Worm (Caenorhabditis elegans) whole organism, late embryonic: ENCODE results near the gene klo-1.

Experiments used
- ahr-1 ChIP-seq: sonication (generic microtip); optimal IDR thresholded peaks from 2 replicates; lab custom pipeline; 2016; ENCODE audit warnings: missing genetic modification characterization, missing compliant biosample characterization
- ceh-14 ChIP-seq: sonication (generic microtip); optimal IDR thresholded peaks from 2 replicates; lab custom pipeline; 2016; ENCODE audit warnings: missing genotype, missing genetic modification characterization, missing compliant biosample characterization
- ceh-24 ChIP-seq: sonication (generic microtip); optimal IDR thresholded peaks from 2 replicates; lab custom pipeline; 2016; ENCODE audit warnings: mild to moderate bottlenecking, missing genetic modification characterization, missing compliant biosample characterization
- ceh-45 ChIP-seq: fragments of 200-800 bp; sonication (Bioruptor generic); IDR thresholded peaks from 2 replicates; pipeline ENCODE4 v1.3.6; 2022; ENCODE audit warnings: missing genetic modification reagents, missing genetic modification characterization, missing compliant biosample characterization
- madf-2 ChIP-seq: sonication (generic microtip); optimal IDR thresholded peaks from 2 replicates; lab custom pipeline; 2017; ENCODE audit warnings: missing genetic modification characterization, missing compliant biosample characterization
- npax-4 ChIP-seq: sonication (generic microtip); optimal IDR thresholded peaks from 2 replicates; lab custom pipeline; 2016; ENCODE audit warnings: missing genetic modification characterization, missing compliant biosample characterization
- pha-4 ChIP-seq: fragments of 150-350 bp; optimal IDR thresholded peaks from 2 replicates; lab custom pipeline; 2018; ENCODE audit warnings: missing biosample characterization, missing genetic modification reagents, missing genetic modification characterization
- tbx-2 ChIP-seq: sonication (generic microtip); optimal IDR thresholded peaks from 2 replicates; lab custom pipeline; 2016; ENCODE audit warnings: missing genetic modification characterization, missing compliant biosample characterization
- tbx-7 ChIP-seq: sonication (generic microtip); optimal IDR thresholded peaks from 2 replicates; lab custom pipeline; 2016; ENCODE audit warnings: missing genotype, missing genetic modification characterization, missing compliant biosample characterization
- unc-86 ChIP-seq: sonication (generic microtip); optimal IDR thresholded peaks from 2 replicates; lab custom pipeline; 2016; ENCODE audit warnings: missing genetic modification characterization, missing compliant biosample characterization
- ztf-16 ChIP-seq: sonication (generic microtip); optimal IDR thresholded peaks from 2 replicates; lab custom pipeline; 2017; ENCODE audit warnings: missing genetic modification characterization, missing compliant biosample characterization

DNA sequence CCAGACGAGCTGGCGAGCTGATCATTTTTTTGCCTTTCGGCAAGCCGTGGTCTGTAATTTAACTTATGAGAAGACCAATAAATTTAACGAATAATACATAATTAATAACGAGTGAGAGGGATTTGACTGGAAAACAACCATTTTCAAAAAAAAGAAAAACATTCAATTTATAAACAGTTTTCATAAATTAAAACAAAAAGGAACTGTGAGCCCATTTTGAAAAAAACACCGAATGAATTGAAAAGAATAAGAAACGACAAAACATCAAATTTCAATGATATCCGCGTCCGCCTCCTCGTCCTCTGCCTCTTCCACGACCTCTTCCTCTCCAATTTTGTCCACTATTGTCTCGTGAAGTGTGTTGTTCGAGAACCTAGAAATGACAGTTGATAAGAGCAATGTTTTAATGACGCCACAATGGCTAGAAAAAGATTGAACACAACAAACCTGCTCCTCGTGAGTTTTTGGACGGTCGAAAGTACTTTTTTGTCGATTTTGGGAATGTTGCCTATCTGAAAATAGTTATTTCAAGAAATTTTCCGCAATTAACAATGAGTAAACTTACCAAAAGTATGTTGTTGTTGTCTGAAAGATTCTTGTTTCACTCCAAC lies 35.9 kb upstream of the klo-1 start, which contains the start of gene tag-321:
- TF ChIP-seq tbx-7 (tag; lab: Kevin White, UChicago) (no peak), npax-4 (tag; lab: Kevin White, UChicago) (no peak), ceh-14 (tag; lab: Kevin White, UChicago) (no peak), unc-86 (no peak), pha-4 (tag; lab: Kevin White, UChicago) (no peak), ceh-45 (GFP tag; lab: Robert Waterston, UW) (no peak), ceh-24 (tag; lab: Kevin White, UChicago) (no peak), ahr-1 (tag; lab: Kevin White, UChicago) (no peak), madf-2 (tag; lab: Kevin White, UChicago) (no peak), tbx-2 (tag; lab: Kevin White, UChicago) (no peak), ztf-16 (tag; lab: Kevin White, UChicago) (no peak)
